Worm (Caenorhabditis elegans): ENCODE measurements around the gene srg-42.
A peak's percentile ranks its signal among the peaks of the same experiment; 100 is the strongest.

The srg-42 gene

ce11 chrV:11198094-11198493 is 40.2 kb upstream of the srg-42 start:
- TF ChIP-seq B0019.2 (GFP tag; conservative IDR thresholded peaks at IDR 0.05) = no peak
- TF ChIP-seq madf-3 (GFP tag; IDR thresholded peaks at IDR 0.05) = no peak
- TF ChIP-seq T26A5.8 (tag; optimal IDR thresholded peaks at IDR 0.05) = no peak
- TF ChIP-seq F49E8.2 (tag; optimal IDR thresholded peaks at IDR 0.05; ENCODE audit: insufficient read depth) = no peak
- no peak for TF ChIP-seq tlf-1 (GFP tag; optimal IDR thresholded peaks at IDR 0.05)
- TF ChIP-seq lin-40 (tag; optimal IDR thresholded peaks at IDR 0.05) = no peak
- TF ChIP-seq madf-10 (tag; optimal IDR thresholded peaks at IDR 0.05) = no peak
- TF ChIP-seq F52B5.7 (tag; optimal IDR thresholded peaks at IDR 0.05) = no peak
- TF ChIP-seq nhr-90 (tag; optimal IDR thresholded peaks at IDR 0.05) = no peak
- no peak for TF ChIP-seq atf-7 (tag; optimal IDR thresholded peaks at IDR 0.05)
- no peak for TF ChIP-seq pbrm-1 (GFP tag; IDR thresholded peaks at IDR 0.05)
- no peak for TF ChIP-seq efl-1 (GFP tag; optimal IDR thresholded peaks at IDR 0.05)
- no peak for TF ChIP-seq ztf-6 (GFP tag; IDR thresholded peaks at IDR 0.05)
- TF ChIP-seq F57C9.4 (tag; optimal IDR thresholded peaks at IDR 0.05) = no peak
- no peak for TF ChIP-seq unc-62 (GFP tag; optimal IDR thresholded peaks at IDR 0.05)
- no peak for TF ChIP-seq egrh-3 (GFP tag; IDR thresholded peaks at IDR 0.05)

DNA sequence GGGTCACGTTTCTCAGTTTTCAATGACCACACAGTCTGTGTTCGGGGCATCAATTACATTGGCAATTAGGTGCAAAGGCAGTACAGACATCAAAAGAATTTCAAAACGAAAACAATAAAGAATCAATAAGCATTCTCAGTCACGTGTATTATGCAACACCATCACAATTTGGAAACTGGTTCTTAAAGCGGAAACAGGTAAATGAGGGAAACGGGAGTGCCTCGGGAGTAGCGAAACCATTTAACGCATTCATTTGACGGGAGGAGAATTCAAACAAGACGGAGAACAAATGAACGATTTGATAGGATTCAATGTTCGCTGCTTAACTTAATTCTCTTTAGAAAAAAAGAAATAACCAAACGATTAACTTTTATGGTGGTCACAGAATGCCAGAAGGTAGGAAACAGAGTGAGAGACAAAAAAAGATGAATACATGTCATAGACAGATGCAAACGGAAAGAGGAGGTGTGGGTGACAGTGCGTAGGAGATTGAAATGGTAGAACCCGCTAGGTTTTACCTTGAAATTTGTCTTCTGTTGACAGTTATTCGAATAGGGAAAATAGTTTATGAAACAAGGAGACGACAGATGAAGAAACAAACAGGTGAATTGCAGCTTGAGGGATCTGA is 38.9 kb upstream of the srg-42 start:
- no peak for TF ChIP-seq zim-3 (tag; optimal IDR thresholded peaks at IDR 0.05)
- peak; percentile 26 for TF ChIP-seq lin-40 (tag; optimal IDR thresholded peaks at IDR 0.05)

ce11 chrV:11196109-11196508 is 38.3 kb upstream of the srg-42 start, which contains the start of gene clc-6:
TSS of gene clc-6 (minus strand) at chrV:11196209.
- TF ChIP-seq nhr-80 (tag; optimal IDR thresholded peaks at IDR 0.05) (no peak), hrde-1 (tag; optimal IDR thresholded peaks at IDR 0.05; ENCODE audit: borderline replicate concordance) (no peak), lsl-1 (GFP tag; optimal IDR thresholded peaks at IDR 0.05) (no peak), ccch-3 (GFP tag; optimal IDR thresholded peaks at IDR 0.05) (no peak), zfh-2 (GFP tag; conservative IDR thresholded peaks at IDR 0.05) (no peak), Y53F4B.3 (GFP tag; IDR thresholded peaks at IDR 0.05) (no peak), unc-62 (GFP tag; optimal IDR thresholded peaks at IDR 0.05) (no peak), B0019.2 (GFP tag; conservative IDR thresholded peaks at IDR 0.05) (no peak)

- TF ChIP-seq lin-35 (GFP tag; optimal IDR thresholded peaks at IDR 0.05) = no peak
- no peak for TF ChIP-seq nhr-90 (tag; optimal IDR thresholded peaks at IDR 0.05)
- no peak for TF ChIP-seq let-607 (tag; optimal IDR thresholded peaks at IDR 0.05)
- TF ChIP-seq ztf-3 (GFP tag; optimal IDR thresholded peaks at IDR 0.05) = no peak
- TF ChIP-seq lin-54 (GFP tag; optimal IDR thresholded peaks at IDR 0.05) = no peak
- no peak for TF ChIP-seq ZK185.1 (tag; optimal IDR thresholded peaks at IDR 0.05; ENCODE audit: poor library complexity, severe bottlenecking)
- TF ChIP-seq tlf-1 (GFP tag; optimal IDR thresholded peaks at IDR 0.05) = no peak
- TF ChIP-seq attf-6 (GFP tag; IDR thresholded peaks at IDR 0.05) = no peak
- TF ChIP-seq unc-62 (GFP tag; optimal IDR thresholded peaks at IDR 0.05) = no peak
- TF ChIP-seq sea-2 (GFP tag; IDR thresholded peaks at IDR 0.05) = no peak
- no peak for TF ChIP-seq mel-28 (tag; optimal IDR thresholded peaks at IDR 0.05; ENCODE audit: borderline replicate concordance)
- TF ChIP-seq madf-8 (GFP tag; conservative IDR thresholded peaks at IDR 0.05) = no peak
These were observed 33.1 kb upstream of the srg-42 start, which contains the start of gene lgc-49 for ce11 chrV:11190983-11191382. TSS of gene lgc-49 (plus strand) at chrV:11191283.

Measured in whole organism, young adult.